Worm (Caenorhabditis elegans) whole organism, young adult: Measurements from ENCODE around the gene slc-17.5.

Source experiments
- B0019.2 ChIP-seq: fragments of 200-800 bp; sonication (Bioruptor generic); conservative IDR thresholded peaks from 2 replicates; pipeline ENCODE4 v1.3.6; 2022; ENCODE audit warnings: missing genetic modification reagents, missing genetic modification characterization, missing compliant biosample characterization
- B0035.1 ChIP-seq: sonication (generic microtip); optimal IDR thresholded peaks from 2 replicates; lab custom pipeline; 2016; ENCODE audit warnings: missing genetic modification characterization, mild to moderate bottlenecking, missing compliant biosample characterization, missing genotype, missing genetic modification reagents
- B0336.3 ChIP-seq: fragments of 200-800 bp; sonication (Bioruptor generic); IDR thresholded peaks from 2 replicates; pipeline ENCODE4 v1.3.6; 2022; ENCODE audit warnings: missing genetic modification characterization, missing compliant biosample characterization
- D2030.7 ChIP-seq: fragments of 200-800 bp; sonication (Bioruptor generic); IDR thresholded peaks from 2 replicates; pipeline ENCODE4 v1.3.6; 2022; ENCODE audit warnings: missing genetic modification reagents, missing genetic modification characterization, missing compliant biosample characterization
- F49E8.2 ChIP-seq: sonication (generic microtip); optimal IDR thresholded peaks from 3 replicates; lab custom pipeline; 2017; ENCODE audit warnings: missing genetic modification characterization, mild to moderate bottlenecking, missing compliant biosample characterization, antibody characterized with exemption, moderate library complexity; ENCODE audit not compliant: insufficient read depth
- K12H6.12 ChIP-seq: fragments of 200-800 bp; sonication (Bioruptor generic); optimal IDR thresholded peaks from 2 replicates; lab custom pipeline; 2018; ENCODE audit warnings: mild to moderate bottlenecking, missing genetic modification characterization, missing compliant biosample characterization
- Y53G8AR.9 ChIP-seq: fragments of 200-800 bp; sonication (Bioruptor generic); conservative IDR thresholded peaks from 2 replicates; pipeline ENCODE4 v1.3.6; 2022; ENCODE audit warnings: missing genetic modification reagents, missing genetic modification characterization, missing compliant biosample characterization
- Y79H2A.3 ChIP-seq: fragments of 200-800 bp; sonication (Bioruptor generic); conservative IDR thresholded peaks from 2 replicates; pipeline ENCODE4 v1.3.6; 2022; ENCODE audit warnings: missing genetic modification reagents, missing genetic modification characterization, missing compliant biosample characterization
- Y95B8A.8 ChIP-seq: fragments of 200-800 bp; sonication (Bioruptor generic); IDR thresholded peaks from 2 replicates; pipeline ENCODE4 v1.3.6; 2022; ENCODE audit warnings: missing genetic modification reagents, missing genetic modification characterization, missing compliant biosample characterization
- ZK185.1 ChIP-seq: sonication (generic microtip); optimal IDR thresholded peaks from 2 replicates; lab custom pipeline; 2016; ENCODE audit warnings: mild to moderate bottlenecking, missing genetic modification characterization, missing compliant biosample characterization; ENCODE audit not compliant: poor library complexity, severe bottlenecking
- akir-1 ChIP-seq: fragments of 200-800 bp; sonication (Bioruptor generic); optimal IDR thresholded peaks from 2 replicates; lab custom pipeline; 2018; ENCODE audit warnings: mild to moderate bottlenecking, missing genetic modification characterization, moderate library complexity, missing compliant biosample characterization
- atf-7 ChIP-seq: sonication (generic microtip); optimal IDR thresholded peaks from 2 replicates; lab custom pipeline; 2017; ENCODE audit warnings: mild to moderate bottlenecking, missing genetic modification characterization, missing compliant biosample characterization
- athp-1 ChIP-seq: sonication (generic microtip); optimal IDR thresholded peaks from 2 replicates; lab custom pipeline; 2017; ENCODE audit warnings: mild to moderate bottlenecking, missing genetic modification characterization, missing compliant biosample characterization
- attf-3 ChIP-seq: fragments of 200-800 bp; sonication (Bioruptor generic); conservative IDR thresholded peaks from 2 replicates; pipeline ENCODE4 v1.3.6; 2022; ENCODE audit warnings: missing genetic modification reagents, missing genetic modification characterization, missing compliant biosample characterization
- attf-5 ChIP-seq: fragments of 200-800 bp; sonication (Bioruptor generic); optimal IDR thresholded peaks from 2 replicates; lab custom pipeline; 2018; ENCODE audit warnings: mild to moderate bottlenecking, missing genetic modification characterization, missing compliant biosample characterization
- bed-1 ChIP-seq: fragments of 200-800 bp; sonication (Bioruptor generic); IDR thresholded peaks from 2 replicates; pipeline ENCODE4 v1.3.6; 2022; ENCODE audit warnings: missing genetic modification reagents, missing genetic modification characterization, missing compliant biosample characterization
- cebp-1 ChIP-seq, 2 experiments: fragments of 200-800 bp in 1 of 2; sonication (Bioruptor generic) in 1 of 2; sonication (generic microtip) in 1 of 2; IDR thresholded peaks in 1 of 2; optimal IDR thresholded peaks in 1 of 2; 2 replicates each; pipeline versions ENCODE4 v1.3.6 to Lab custom; 2017 to 2022; ENCODE audit warnings: missing compliant biosample characterization in 2 of 2, missing genetic modification characterization in 2 of 2, mild to moderate bottlenecking in 1 of 2, missing genetic modification reagents in 1 of 2, moderate library complexity in 1 of 2
- ceh-100 ChIP-seq: fragments of 200-800 bp; sonication (Bioruptor generic); IDR thresholded peaks from 2 replicates; pipeline ENCODE4 v1.3.6; 2022; ENCODE audit warnings: missing genetic modification reagents, missing genetic modification characterization, missing compliant biosample characterization
- ceh-27 ChIP-seq: fragments of 200-800 bp; sonication (Bioruptor generic); optimal IDR thresholded peaks from 2 replicates; lab custom pipeline; 2018; ENCODE audit warnings: mild to moderate bottlenecking, missing genetic modification characterization, moderate library complexity, missing compliant biosample characterization
- ceh-40 ChIP-seq: fragments of 200-800 bp; sonication (Bioruptor generic); IDR thresholded peaks from 2 replicates; pipeline ENCODE4 v1.3.6; 2022; ENCODE audit warnings: missing genetic modification characterization, missing compliant biosample characterization
- dpl-1 ChIP-seq: fragments of 150-350 bp; optimal IDR thresholded peaks from 2 replicates; lab custom pipeline; 2014; ENCODE audit warnings: missing biosample characterization, missing genetic modification reagents, missing genetic modification characterization
- efl-1 ChIP-seq: fragments of 150-350 bp; optimal IDR thresholded peaks from 2 replicates; lab custom pipeline; 2014; ENCODE audit warnings: missing biosample characterization, missing genetic modification reagents, missing genetic modification characterization
- ekl-4 ChIP-seq: fragments of 200-800 bp; sonication (Bioruptor generic); IDR thresholded peaks from 2 replicates; pipeline ENCODE4 v1.3.6; 2022; ENCODE audit warnings: missing genetic modification reagents, missing genetic modification characterization, missing compliant biosample characterization
- hlh-12 ChIP-seq: sonication (generic microtip); optimal IDR thresholded peaks from 2 replicates; lab custom pipeline; 2016; ENCODE audit warnings: missing genetic modification characterization, missing compliant biosample characterization
- hmg-1.2 ChIP-seq: fragments of 200-800 bp; sonication (Bioruptor generic); IDR thresholded peaks from 2 replicates; pipeline ENCODE4 v1.3.6; 2022; ENCODE audit warnings: missing genetic modification reagents, missing genetic modification characterization, missing compliant biosample characterization
- hrde-1 ChIP-seq: sonication (generic microtip); optimal IDR thresholded peaks from 2 replicates; lab custom pipeline; 2016; ENCODE audit warnings: missing genetic modification characterization, mild to moderate bottlenecking, missing compliant biosample characterization, moderate library complexity, missing genotype, missing genetic modification reagents, borderline replicate concordance
- hsf-1 ChIP-seq: fragments of 200-800 bp; sonication (Bioruptor generic); IDR thresholded peaks from 2 replicates; pipeline ENCODE4 v1.3.6; 2022; ENCODE audit warnings: missing genetic modification reagents, missing genetic modification characterization, missing compliant biosample characterization
- let-607 ChIP-seq, 2 experiments: fragments of 200-800 bp in 1 of 2; sonication (Bioruptor generic) in 1 of 2; sonication (generic microtip) in 1 of 2; optimal IDR thresholded peaks; 2 replicates each; lab custom pipeline; 2016 to 2018; ENCODE audit warnings: mild to moderate bottlenecking in 2 of 2, missing compliant biosample characterization in 2 of 2, missing genetic modification characterization in 2 of 2, moderate library complexity in 2 of 2, missing genotype in 1 of 2
- lin-54 ChIP-seq: fragments of 200-800 bp; sonication (Bioruptor generic); optimal IDR thresholded peaks from 2 replicates; lab custom pipeline; 2018; ENCODE audit warnings: mild to moderate bottlenecking, missing genetic modification characterization, missing compliant biosample characterization
- lsl-1 ChIP-seq: fragments of 200-800 bp; sonication (Bioruptor generic); optimal IDR thresholded peaks from 2 replicates; lab custom pipeline; 2018; ENCODE audit warnings: mild to moderate bottlenecking, missing genetic modification characterization, moderate library complexity, missing compliant biosample characterization
- madf-3 ChIP-seq: fragments of 200-800 bp; sonication (Bioruptor generic); IDR thresholded peaks from 2 replicates; pipeline ENCODE4 v1.3.6; 2022; ENCODE audit warnings: missing genetic modification reagents, missing genetic modification characterization, missing compliant biosample characterization
- madf-6 ChIP-seq: fragments of 200-800 bp; sonication (Bioruptor generic); IDR thresholded peaks from 2 replicates; pipeline ENCODE4 v1.3.6; 2022; ENCODE audit warnings: missing genetic modification reagents, missing genetic modification characterization, missing compliant biosample characterization
- mes-4 ChIP-seq: sonication (generic microtip); optimal IDR thresholded peaks from 2 replicates; lab custom pipeline; 2016; ENCODE audit warnings: missing genotype, missing genetic modification characterization, missing compliant biosample characterization
- mxl-1 ChIP-seq: sonication (generic microtip); optimal IDR thresholded peaks from 2 replicates; lab custom pipeline; 2016; ENCODE audit warnings: missing genetic modification characterization, missing compliant biosample characterization
- nfyb-1 ChIP-seq: fragments of 200-800 bp; sonication (Bioruptor generic); IDR thresholded peaks from 2 replicates; pipeline ENCODE4 v1.3.6; 2022; ENCODE audit warnings: missing genetic modification reagents, missing genetic modification characterization, missing compliant biosample characterization
- nhr-120 ChIP-seq: fragments of 200-800 bp; sonication (Bioruptor generic); IDR thresholded peaks from 2 replicates; pipeline ENCODE4 v1.3.6; 2022; ENCODE audit warnings: missing genetic modification characterization, missing compliant biosample characterization
- nhr-80 ChIP-seq: sonication (generic microtip); optimal IDR thresholded peaks from 2 replicates; lab custom pipeline; 2016; ENCODE audit warnings: missing genetic modification characterization, missing compliant biosample characterization
- pbrm-1 ChIP-seq: fragments of 200-800 bp; sonication (Bioruptor generic); IDR thresholded peaks from 2 replicates; pipeline ENCODE4 v1.3.6; 2022; ENCODE audit warnings: missing genetic modification reagents, missing genetic modification characterization, missing compliant biosample characterization
- snpc-3.4 ChIP-seq: sonication (generic microtip); optimal IDR thresholded peaks from 2 replicates; lab custom pipeline; 2017; ENCODE audit warnings: missing genetic modification characterization, mild to moderate bottlenecking, missing compliant biosample characterization, antibody characterized with exemption, moderate library complexity, missing genotype, missing genetic modification reagents
- snpc-4 ChIP-seq, 5 experiments: fragments of 150-350 bp in 1 of 5; sonication (generic microtip) in 4 of 5; optimal IDR thresholded peaks; 2 replicates each; lab custom pipeline; 2014 to 2018; ENCODE audit warnings: missing genetic modification characterization in 5 of 5, missing biosample characterization in 3 of 5, antibody characterized with exemption in 2 of 5, mild to moderate bottlenecking in 2 of 5, missing compliant biosample characterization in 2 of 5, missing genotype in 2 of 5, moderate library complexity in 2 of 5, missing genetic modification reagents in 1 of 5
- tbp1 ChIP-seq: fragments of 200-800 bp; sonication (Bioruptor generic); optimal IDR thresholded peaks from 2 replicates; lab custom pipeline; 2018; ENCODE audit warnings: mild to moderate bottlenecking, missing genetic modification characterization, missing compliant biosample characterization
- unc-130 ChIP-seq: sonication (generic microtip); optimal IDR thresholded peaks from 2 replicates; lab custom pipeline; 2016; ENCODE audit warnings: missing genetic modification reagents, missing genetic modification characterization, missing compliant biosample characterization
- ztf-28 ChIP-seq: fragments of 200-800 bp; sonication (Bioruptor generic); IDR thresholded peaks from 2 replicates; pipeline ENCODE4 v1.3.6; 2022; ENCODE audit warnings: missing genetic modification reagents, missing genetic modification characterization, missing compliant biosample characterization

Gene slc-17.5

DNA sequence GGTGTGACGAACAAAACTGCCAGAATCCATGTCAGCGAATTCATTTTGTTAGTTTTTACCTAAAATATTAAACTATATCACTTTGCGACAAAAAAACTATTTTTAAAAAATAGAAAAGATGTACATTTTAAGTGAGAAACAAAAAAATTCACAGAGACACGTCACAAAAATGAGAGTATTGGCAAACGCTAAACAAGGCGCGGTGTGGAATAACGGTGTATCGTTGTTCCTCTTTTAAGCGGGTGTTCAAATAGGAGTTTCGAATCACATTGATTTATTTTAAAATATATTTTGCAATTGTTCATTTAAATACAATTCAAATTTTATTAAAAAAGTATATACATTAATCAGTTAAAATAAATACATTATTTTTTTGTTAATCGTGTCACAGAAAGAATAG is 17.8 kb upstream of the slc-17.5 start, which contains the start of gene sel-9:
TSS of gene sel-9 (minus strand) at position 59 of the 400 bp plus-strand sequence.
- no peak for TF ChIP-seq nhr-120 (GFP tag; lab: Robert Waterston, UW)
- TF ChIP-seq attf-3 (GFP tag; lab: Robert Waterston, UW), result peak; percentile 95
- peak; percentile 35 for TF ChIP-seq efl-1
- TF ChIP-seq ztf-28 (GFP tag; lab: Robert Waterston, UW), result no peak
- TF ChIP-seq let-607 (tag; optimal IDR thresholded peaks at IDR 0.05; lab: Kevin White, UChicago), result peak in 1 of 2 experiments; percentile 70
- no peak for TF ChIP-seq B0035.1 (tag; lab: Kevin White, UChicago)
- TF ChIP-seq cebp-1 (GFP tag; IDR thresholded peaks at IDR 0.05; lab: Robert Waterston, UW), result no peak
- peak; percentile 33 for TF ChIP-seq cebp-1 (tag; optimal IDR thresholded peaks at IDR 0.05; lab: Kevin White, UChicago)
- TF ChIP-seq madf-3 (GFP tag; lab: Robert Waterston, UW), result no peak
- no peak for TF ChIP-seq ceh-27 (GFP tag; lab: Kevin White, UChicago)
- TF ChIP-seq attf-5, result no peak
- TF ChIP-seq bed-1 (GFP tag; lab: Robert Waterston, UW), result no peak
- peak; percentile 54 for TF ChIP-seq lin-54 (GFP tag; lab: Kevin White, UChicago)
- TF ChIP-seq hlh-12 (tag; lab: Kevin White, UChicago), result no peak
- TF ChIP-seq dpl-1, result peak; percentile 50
- no peak for TF ChIP-seq snpc-4 (GFP tag; optimal IDR thresholded peaks at IDR 0.05; lab: Kevin White, UChicago)
- peak in 1 of 4 experiments; percentile 11 for TF ChIP-seq snpc-4 (tag; optimal IDR thresholded peaks at IDR 0.05; lab: Kevin White, UChicago)
- TF ChIP-seq, all 124 proteins: peak for 7

DNA sequence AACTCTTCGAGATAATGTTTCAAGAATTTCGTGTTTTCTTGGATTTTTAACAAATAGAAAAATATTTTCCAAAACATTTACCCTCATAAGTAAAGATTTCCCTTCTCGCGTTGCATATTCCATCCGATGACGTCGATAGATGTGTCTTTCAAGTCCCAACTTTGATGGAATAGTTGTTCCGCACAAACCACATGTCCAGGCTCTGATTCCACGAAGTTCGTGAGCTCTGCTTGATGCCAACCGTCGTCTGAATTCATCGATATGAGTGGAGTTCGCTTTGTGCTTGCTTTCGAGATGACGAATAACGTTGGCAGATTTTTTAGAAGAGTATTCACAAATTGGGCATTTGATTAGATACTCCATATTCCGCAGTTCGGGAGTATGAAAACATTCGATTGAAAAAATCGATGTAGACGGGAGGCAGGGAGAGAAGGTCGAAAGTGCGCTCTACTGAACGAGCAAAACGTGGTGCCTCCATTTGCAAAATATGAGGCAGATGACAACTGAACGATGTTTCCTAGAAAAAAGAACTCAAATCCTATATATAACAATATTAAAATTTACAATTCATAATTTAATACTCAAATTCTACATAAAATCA is 16.3 kb upstream of the slc-17.5 start, which contains the start of gene W02D7.6:
TSS of gene W02D7.6 (minus strand) at position 573 of the 601 bp plus-strand sequence.
- TF ChIP-seq ekl-4 (GFP tag; lab: Robert Waterston, UW) (0 out of 2 replicates have a peak, but pooled peaks have one; percentile 19), Y95B8A.8 (GFP tag; lab: Robert Waterston, UW) (0 out of 2 replicates have a peak, but pooled peaks have one; percentile 12), nhr-80 (tag; lab: Kevin White, UChicago) (peak; percentile 8), unc-130 (no peak), tbp1 (GFP tag; lab: Kevin White, UChicago) (peak; percentile 34), athp-1 (peak; percentile 30), pbrm-1 (peak; percentile 53; the same call in 1 of the 2 replicates), madf-6 (GFP tag; lab: Robert Waterston, UW) (peak; percentile 51), snpc-3.4 (no peak), B0336.3 (GFP tag; lab: Robert Waterston, UW) (peak; percentile 77), atf-7 (no peak), ceh-100 (GFP tag; lab: Robert Waterston, UW) (no peak), attf-3 (GFP tag; lab: Robert Waterston, UW) (peak; percentile 41), Y53G8AR.9 (GFP tag; lab: Robert Waterston, UW) (no peak), hmg-1.2 (peak; percentile 37; the same call in 1 of the 2 replicates), D2030.7 (0 out of 2 replicates have a peak, but pooled peaks have one; percentile 8), B0019.2 (GFP tag; lab: Robert Waterston, UW) (no peak), lsl-1 (GFP tag; lab: Kevin White, UChicago) (peak; percentile 27), mxl-1 (peak; percentile 24), mes-4 (tag; lab: Kevin White, UChicago) (no peak), ZK185.1 (tag; lab: Kevin White, UChicago) (peak; percentile 1), akir-1 (no peak), hsf-1 (GFP tag; lab: Robert Waterston, UW) (peak; percentile 57; the same call in 1 of the 2 replicates), nfyb-1 (GFP tag; lab: Robert Waterston, UW) (no peak), snpc-4 (GFP tag; optimal IDR thresholded peaks at IDR 0.05; lab: Kevin White, UChicago) (no peak), snpc-4 (tag; optimal IDR thresholded peaks at IDR 0.05; lab: Kevin White, UChicago) (peak in 1 of 4 experiments; percentile 54), lin-54 (GFP tag; lab: Kevin White, UChicago) (peak; percentile 39), hrde-1 (no peak), let-607 (tag; optimal IDR thresholded peaks at IDR 0.05; lab: Kevin White, UChicago) (peak in 1 of 2 experiments; percentile 70), Y79H2A.3 (GFP tag; lab: Robert Waterston, UW) (no peak), F49E8.2 (tag; lab: Kevin White, UChicago) (no peak), K12H6.12 (no peak), ceh-40 (GFP tag; lab: Robert Waterston, UW) (0 out of 2 replicates have a peak, but pooled peaks have one; percentile 39)
